Worm (Caenorhabditis elegans): Measurements from ENCODE around the gene E04F6.6.

The E04F6.6 gene

DNA sequence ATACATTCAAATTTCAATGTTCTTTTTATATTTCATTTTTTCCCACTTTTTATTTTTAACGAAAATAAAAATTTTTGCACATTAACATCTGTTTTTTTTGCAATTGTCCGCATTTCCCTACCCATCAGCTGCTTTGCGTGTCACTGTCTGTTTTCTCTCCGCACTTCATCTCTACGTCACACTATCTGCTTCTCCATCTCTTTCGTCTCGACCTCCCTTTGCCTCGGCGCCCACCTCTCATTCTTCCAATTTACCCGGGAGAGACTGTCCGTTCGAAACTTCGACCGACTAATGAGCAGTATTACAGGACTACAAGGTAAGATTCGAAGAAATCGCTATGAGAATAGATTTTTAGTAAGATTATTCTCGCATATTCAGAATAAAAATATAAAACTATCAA lies 44.0 kb downstream of the E04F6.6 start, which contains the start of gene C27H5.2 (continued):
- TF ChIP-seq Y116A8C.19 (tag; optimal IDR thresholded peaks at IDR 0.05; ENCODE audit: borderline replicate concordance) = no peak
- TF ChIP-seq ceh-90 (tag; optimal IDR thresholded peaks at IDR 0.05) = no peak
- TF ChIP-seq ama-1 (optimal IDR thresholded peaks at IDR 0.05) = peak; percentile 26
- no peak for TF ChIP-seq ces-1 (GFP tag; optimal IDR thresholded peaks at IDR 0.05)
- TF ChIP-seq fkh-4 (tag; optimal IDR thresholded peaks at IDR 0.05; ENCODE audit: borderline replicate concordance) = no peak
- no peak for TF ChIP-seq lin-39 (tag; optimal IDR thresholded peaks at IDR 0.05)
- TF ChIP-seq snpc-4 (tag; optimal IDR thresholded peaks at IDR 0.05) = no peak
- TF ChIP-seq nhr-85 (tag) = peak; percentile 20
- TF ChIP-seq swsn-7 (tag; optimal IDR thresholded peaks at IDR 0.05) = no peak
- no peak for TF ChIP-seq ceh-8 (GFP tag; optimal IDR thresholded peaks at IDR 0.05)
- no peak for TF ChIP-seq aha-1 (tag; optimal IDR thresholded peaks at IDR 0.05)
- TF ChIP-seq unc-62 (GFP tag; optimal IDR thresholded peaks at IDR 0.05) = no peak
- TF ChIP-seq nhr-20 (tag; optimal IDR thresholded peaks at IDR 0.05) = no peak
- TF ChIP-seq dpl-1 (GFP tag; optimal IDR thresholded peaks at IDR 0.05) = no peak
- no peak for TF ChIP-seq C16A3.4 (tag; optimal IDR thresholded peaks at IDR 0.05)
- TF ChIP-seq hlh-17 (GFP tag; optimal IDR thresholded peaks at IDR 0.05; ENCODE audit: borderline replicate concordance) = no peak
- TF ChIP-seq aly-2 (tag; optimal IDR thresholded peaks at IDR 0.05) = no peak
- TF ChIP-seq blmp-1 (tag; optimal IDR thresholded peaks at IDR 0.05) = peak; percentile 33
- TF ChIP-seq nhr-11 (tag; optimal IDR thresholded peaks at IDR 0.05) = no peak
- peak; percentile 5 for TF ChIP-seq snu-23 (GFP tag; optimal IDR thresholded peaks at IDR 0.05)
- no peak for TF ChIP-seq lir-3 (tag; optimal IDR thresholded peaks at IDR 0.05; ENCODE audit: poor library complexity)
- no peak for TF ChIP-seq egl-13 (tag; optimal IDR thresholded peaks at IDR 0.05)
- no peak for TF ChIP-seq nhr-47 (tag; optimal IDR thresholded peaks at IDR 0.05)
- TF ChIP-seq nhr-90 (tag; optimal IDR thresholded peaks at IDR 0.05; ENCODE audit: poor library complexity) = no peak
- no peak for TF ChIP-seq ceh-82 (tag; optimal IDR thresholded peaks at IDR 0.05)
- TF ChIP-seq fos-1 (tag; optimal IDR thresholded peaks at IDR 0.05) = no peak
- TF ChIP-seq dsc-1 (tag; optimal IDR thresholded peaks at IDR 0.05) = no peak
- no peak for TF ChIP-seq tlp-1 (tag; optimal IDR thresholded peaks at IDR 0.05)
- no peak for TF ChIP-seq pax-3 (tag; optimal IDR thresholded peaks at IDR 0.05)
- TF ChIP-seq vab-15 (tag; optimal IDR thresholded peaks at IDR 0.05) = no peak
- TF ChIP-seq elt-2 (tag; optimal IDR thresholded peaks at IDR 0.05) = no peak
- no peak for TF ChIP-seq ztf-4 (tag; optimal IDR thresholded peaks at IDR 0.05)
- TF ChIP-seq nhr-19 (GFP tag; conservative IDR thresholded peaks at IDR 0.05) = no peak
- TF ChIP-seq efl-3 (GFP tag; optimal IDR thresholded peaks at IDR 0.05) = no peak
- TF ChIP-seq lin-15B (tag; optimal IDR thresholded peaks at IDR 0.05) = no peak
- no peak for TF ChIP-seq nhr-77 (tag; optimal IDR thresholded peaks at IDR 0.05)
- no peak for TF ChIP-seq grh-1 (GFP tag; IDR thresholded peaks at IDR 0.05)
- no peak for TF ChIP-seq hpl-2 (GFP tag; optimal IDR thresholded peaks at IDR 0.05)
- no peak for TF ChIP-seq mdl-1 (tag; optimal IDR thresholded peaks at IDR 0.05)
- no peak for TF ChIP-seq pag-3 (tag; optimal IDR thresholded peaks at IDR 0.05; ENCODE audit: borderline replicate concordance, insufficient read depth)

DNA sequence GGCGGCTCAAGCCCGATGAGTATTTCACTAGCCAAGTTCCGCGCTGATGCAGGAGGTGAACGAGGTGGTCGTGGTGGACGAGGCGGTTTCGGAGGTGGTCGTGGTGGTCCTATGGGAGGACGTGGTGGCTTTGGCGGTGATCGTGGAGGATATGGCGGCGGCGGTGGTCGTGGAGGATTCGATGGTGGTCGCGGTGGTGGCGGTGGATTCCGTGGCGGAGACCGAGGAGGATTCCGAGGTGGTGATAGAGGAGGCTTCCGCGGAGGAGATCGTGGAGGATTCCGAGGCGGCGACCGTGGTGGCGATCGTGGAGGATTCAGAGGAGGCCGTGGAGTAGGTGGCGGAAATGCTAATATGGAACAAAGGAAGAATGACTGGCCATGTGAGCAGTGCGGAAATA lies 44.7 kb downstream of the E04F6.6 start:
- no peak for TF ChIP-seq nhr-77 (tag; optimal IDR thresholded peaks at IDR 0.05)
- TF ChIP-seq irx-1 (tag; optimal IDR thresholded peaks at IDR 0.05) = no peak
- TF ChIP-seq ceh-8 (GFP tag; optimal IDR thresholded peaks at IDR 0.05) = peak; percentile 19
- TF ChIP-seq efl-1 (optimal IDR thresholded peaks at IDR 0.05) = no peak
- TF ChIP-seq efl-1 (GFP tag; optimal IDR thresholded peaks at IDR 0.05 in 1 of 2) = peak in 1 of 2 experiments; percentile 28
- no peak for TF ChIP-seq zag-1 (tag; optimal IDR thresholded peaks at IDR 0.05)
- no peak for TF ChIP-seq fkh-10 (GFP tag; optimal IDR thresholded peaks at IDR 0.05)
